Worm (Caenorhabditis elegans) whole organism, L1 larva: ENCODE measurements around the gene C02E7.10.

Experiments used
- ama-1 ChIP-seq: fragments of 150-350 bp; optimal IDR thresholded peaks from 2 replicates; lab custom pipeline; 2014
- ceh-82 ChIP-seq, 3 experiments: fragments of 150-350 bp in 1 of 3; sonication (generic microtip) in 2 of 3; optimal IDR thresholded peaks; 2 replicates each; lab custom pipeline; 2014 to 2017; ENCODE audit warnings: missing biosample characterization in 3 of 3, missing genetic modification characterization in 3 of 3
- ces-1 ChIP-seq: fragments of 150-350 bp; optimal IDR thresholded peaks from 2 replicates; lab custom pipeline; 2014; ENCODE audit warnings: missing biosample characterization, missing genetic modification reagents, missing genetic modification characterization
- dsc-1 ChIP-seq: sonication (generic microtip); optimal IDR thresholded peaks from 2 replicates; lab custom pipeline; 2016; ENCODE audit warnings: mild to moderate bottlenecking, missing genetic modification characterization, missing compliant biosample characterization
- elt-3 ChIP-seq, 6 experiments: fragments of 150-350 bp in 1 of 6; sonication (generic microtip); optimal IDR thresholded peaks; 2 replicates each; lab custom pipeline; 2017 to 2018; ENCODE audit warnings: missing biosample characterization in 6 of 6, missing genetic modification characterization in 6 of 6, inconsistent platforms in 1 of 6
- lin-13 ChIP-seq: fragments of 150-350 bp; optimal IDR thresholded peaks from 2 replicates; lab custom pipeline; 2014; ENCODE audit warnings: missing biosample characterization, missing genetic modification reagents, missing genetic modification characterization
- nhr-19 ChIP-seq: fragments of 200-800 bp; sonication (Bioruptor generic); conservative IDR thresholded peaks from 2 replicates; pipeline ENCODE4 v1.3.6; 2022; ENCODE audit warnings: missing genetic modification characterization, missing compliant biosample characterization
- nhr-76 ChIP-seq: sonication (generic microtip); optimal IDR thresholded peaks from 2 replicates; lab custom pipeline; 2017; ENCODE audit warnings: missing biosample characterization, missing genetic modification characterization
- nhr-77 ChIP-seq: fragments of 150-350 bp; optimal IDR thresholded peaks from 2 replicates; lab custom pipeline; 2014; ENCODE audit warnings: missing biosample characterization, missing genetic modification characterization
- nhr-90 ChIP-seq: sonication (generic microtip); optimal IDR thresholded peaks from 2 replicates; lab custom pipeline; 2016; ENCODE audit warnings: mild to moderate bottlenecking, missing genetic modification characterization, missing compliant biosample characterization; ENCODE audit not compliant: poor library complexity
- pqm-1 ChIP-seq: sonication (generic microtip); optimal IDR thresholded peaks from 3 replicates; lab custom pipeline; 2017; ENCODE audit warnings: missing biosample characterization, missing genetic modification characterization
- ztf-11 ChIP-seq, 2 experiments: sonication (generic microtip); optimal IDR thresholded peaks; 2 replicates each; lab custom pipeline; 2016 to 2017; ENCODE audit warnings: missing genetic modification characterization in 2 of 2, missing biosample characterization in 1 of 2, missing compliant biosample characterization in 1 of 2
- ztf-4 ChIP-seq: fragments of 150-350 bp; optimal IDR thresholded peaks from 2 replicates; lab custom pipeline; 2014; ENCODE audit warnings: missing biosample characterization, missing genetic modification characterization

DNA sequence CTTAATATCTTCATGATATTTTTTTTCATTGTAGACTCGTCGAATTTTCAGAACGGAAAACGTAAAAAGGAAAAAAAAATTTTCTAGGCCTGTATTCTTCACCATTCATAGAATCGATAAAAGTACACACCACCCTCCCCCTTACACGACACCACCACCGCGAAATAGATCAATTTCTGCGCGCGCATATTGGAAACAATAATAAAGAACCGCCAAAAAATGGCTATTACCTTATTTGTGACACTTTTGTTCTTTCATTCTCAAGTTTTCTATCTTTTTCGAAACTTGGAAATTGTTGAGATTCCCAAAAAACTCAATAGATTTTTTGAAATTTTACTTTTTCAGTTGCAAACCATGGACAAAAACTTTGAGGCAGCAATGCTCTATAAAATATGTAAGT, 42.3 kb upstream of the C02E7.10 start, which contains the start of gene F26G5.1:
- TF ChIP-seq ztf-4 (tag; lab: Kevin White, UChicago), result no peak
- no peak for TF ChIP-seq ztf-11 (tag; optimal IDR thresholded peaks at IDR 0.05; lab: Kevin White, UChicago)
- TF ChIP-seq dsc-1, result no peak
- no peak for TF ChIP-seq ceh-82 (tag; optimal IDR thresholded peaks at IDR 0.05; lab: Kevin White, UChicago)
- no peak for TF ChIP-seq lin-13 (GFP tag; lab: Kevin White, UChicago)
- TF ChIP-seq nhr-76, result no peak
- TF ChIP-seq nhr-90 (tag; lab: Kevin White, UChicago), result no peak
- TF ChIP-seq ama-1 (lab: Kevin White, UChicago), result no peak
- no peak for TF ChIP-seq nhr-77 (tag; lab: Kevin White, UChicago)
- no peak for TF ChIP-seq ces-1 (GFP tag; lab: Kevin White, UChicago)
- no peak for TF ChIP-seq elt-3 (tag; optimal IDR thresholded peaks at IDR 0.05; lab: Kevin White, UChicago)
- no peak for TF ChIP-seq nhr-19 (GFP tag; lab: Robert Waterston, UW)
- no peak for TF ChIP-seq pqm-1
